Fruit fly (Drosophila melanogaster): Measurements from ENCODE around the gene Sik2.

- TF ChIP-seq CG8478 (optimal IDR thresholded peaks at IDR 0.05): no peak
- TF ChIP-seq psq (optimal IDR thresholded peaks at IDR 0.05): no peak
- TF ChIP-seq EcR (GFP tag; optimal IDR thresholded peaks at IDR 0.05): no peak
- no peak for TF ChIP-seq usp (GFP tag; optimal IDR thresholded peaks at IDR 0.05)
Observed at dm6 chrX:2009453-2010009, 52.2 kb downstream of the Sik2 start.
